Fruit fly (Drosophila melanogaster) whole organism, pupa: ENCODE results near the gene CG13694.

Experiments
- CG10348 ChIP-seq: fragments of 200-800 bp; sonication (Bioruptor generic); IDR thresholded peaks from 2 replicates; pipeline ENCODE4 v1.3.6; 2022; ENCODE audit warnings: missing biosample characterization, missing genetic modification characterization
- CG12605 ChIP-seq: fragments of 200-800 bp; sonication (Bioruptor generic); IDR thresholded peaks from 2 replicates; pipeline ENCODE4 v1.3.6; 2022; ENCODE audit warnings: missing biosample characterization, missing genetic modification characterization
- CG13204 ChIP-seq: fragments of 200-800 bp; sonication (Bioruptor generic); optimal IDR thresholded peaks from 2 replicates; lab custom pipeline; 2018; ENCODE audit warnings: missing biosample characterization, mild to moderate bottlenecking, missing genetic modification characterization, moderate library complexity
- CG14655 ChIP-seq: fragments of 200-800 bp; sonication (Bioruptor generic); optimal IDR thresholded peaks from 3 replicates; lab custom pipeline; 2017; ENCODE audit warnings: mild to moderate bottlenecking, missing biosample characterization, missing genetic modification reagents, missing genetic modification characterization
- CG15710 ChIP-seq: fragments of 200-800 bp; sonication (Bioruptor generic); optimal IDR thresholded peaks from 2 replicates; lab custom pipeline; 2018; ENCODE audit warnings: missing biosample characterization, mild to moderate bottlenecking, missing genetic modification characterization, moderate library complexity
- CG17806 ChIP-seq: fragments of 200-800 bp; sonication (Bioruptor generic); optimal IDR thresholded peaks from 2 replicates; lab custom pipeline; 2018; ENCODE audit warnings: missing biosample characterization, mild to moderate bottlenecking, missing genetic modification characterization, moderate library complexity
- CG32121 ChIP-seq: fragments of 200-800 bp; sonication (Bioruptor generic); IDR thresholded peaks from 2 replicates; pipeline ENCODE4 v1.3.6; 2022; ENCODE audit warnings: missing biosample characterization, missing genetic modification characterization
- CG34367 ChIP-seq: fragments of 200-800 bp; sonication (Bioruptor generic); optimal IDR thresholded peaks from 2 replicates; lab custom pipeline; 2018; ENCODE audit warnings: missing biosample characterization, mild to moderate bottlenecking, missing genetic modification characterization
- CG4496 ChIP-seq: fragments of 200-800 bp; sonication (Bioruptor generic); IDR thresholded peaks from 3 replicates; pipeline ENCODE4 v1.3.6; 2022; ENCODE audit warnings: missing biosample characterization, missing genetic modification characterization
- CG8159 ChIP-seq: fragments of 200-800 bp; sonication (Bioruptor generic); optimal IDR thresholded peaks from 3 replicates; lab custom pipeline; 2018; ENCODE audit warnings: missing biosample characterization, mild to moderate bottlenecking, missing genetic modification characterization, moderate library complexity
- CG8301 ChIP-seq: fragments of 200-800 bp; sonication (Bioruptor generic); optimal IDR thresholded peaks from 2 replicates; lab custom pipeline; 2018; ENCODE audit warnings: missing biosample characterization, mild to moderate bottlenecking, missing genetic modification characterization
- CG9948 ChIP-seq: fragments of 200-800 bp; sonication (Bioruptor generic); optimal IDR thresholded peaks from 2 replicates; lab custom pipeline; 2018; ENCODE audit warnings: missing biosample characterization, mild to moderate bottlenecking, missing genetic modification characterization, moderate library complexity
- D1 ChIP-seq: fragments of 200-800 bp; sonication (Bioruptor generic); optimal IDR thresholded peaks from 2 replicates; lab custom pipeline; 2018; ENCODE audit warnings: missing biosample characterization, mild to moderate bottlenecking, missing genetic modification characterization, moderate library complexity
- EcR ChIP-seq: fragments of 200-800 bp; sonication (Bioruptor generic); optimal IDR thresholded peaks from 3 replicates; lab custom pipeline; 2019; ENCODE audit warnings: missing biosample characterization, missing genetic modification characterization, mild to moderate bottlenecking, moderate library complexity, missing genetic modification reagents
- Ets98B ChIP-seq: fragments of 200-800 bp; sonication (Bioruptor generic); IDR thresholded peaks from 2 replicates; pipeline ENCODE4 v1.3.6; 2022; ENCODE audit warnings: missing biosample characterization, missing genetic modification characterization
- Pif1A ChIP-seq: fragments of 200-800 bp; sonication (Bioruptor generic); optimal IDR thresholded peaks from 3 replicates; lab custom pipeline; 2016; ENCODE audit warnings: missing biosample characterization, missing genetic modification characterization
- Pif1B ChIP-seq: fragments of 200-800 bp; sonication (Bioruptor generic); optimal IDR thresholded peaks from 3 replicates; lab custom pipeline; 2016; ENCODE audit warnings: missing biosample characterization, missing genetic modification characterization
- Snoo ChIP-seq: fragments of 200-800 bp; sonication (Bioruptor generic); optimal IDR thresholded peaks from 3 replicates; lab custom pipeline; 2017; ENCODE audit warnings: missing biosample characterization, mild to moderate bottlenecking, missing genetic modification characterization, inconsistent platforms
- fd96Ca ChIP-seq: fragments of 200-800 bp; sonication (Bioruptor generic); IDR thresholded peaks from 3 replicates; pipeline ENCODE4 v1.3.6; 2022; ENCODE audit warnings: missing biosample characterization, missing genetic modification characterization
- gl ChIP-seq: fragments of 200-800 bp; sonication (Bioruptor generic); optimal IDR thresholded peaks from 2 replicates; lab custom pipeline; 2018; ENCODE audit warnings: missing biosample characterization, mild to moderate bottlenecking, missing genetic modification characterization
- rn ChIP-seq: fragments of 200-800 bp; sonication (Bioruptor generic); IDR thresholded peaks from 2 replicates; pipeline ENCODE4 v1.3.6; 2022; ENCODE audit warnings: missing biosample characterization, missing genetic modification characterization

Gene CG13694

DNA sequence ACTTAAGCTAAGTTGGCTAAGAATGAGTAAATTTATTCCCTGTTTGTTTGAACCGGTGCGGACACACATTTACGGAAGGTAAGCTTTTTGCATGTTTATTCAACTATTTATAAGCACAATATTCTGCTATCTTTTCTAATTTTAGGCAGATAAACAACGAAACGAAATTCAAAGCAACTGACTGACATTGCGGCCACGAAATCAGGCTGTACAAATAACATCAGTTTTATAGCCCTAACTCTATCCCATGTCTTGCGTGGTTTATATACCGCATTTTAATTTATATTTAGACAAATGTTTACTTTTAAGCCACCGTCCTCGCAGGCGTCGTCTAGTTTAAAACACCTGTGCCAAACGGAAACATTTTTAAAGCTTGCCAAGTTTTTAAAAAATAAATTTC, 31.2 kb downstream of the CG13694 start:
- TF ChIP-seq Pif1A (GFP tag; lab: Kevin White, UChicago) (no peak), Snoo (tag; lab: Kevin White, UChicago) (no peak), CG13204 (no peak), CG32121 (GFP tag; lab: Robert Waterston, UW) (no peak), D1 (tag; lab: Kevin White, UChicago) (no peak), Pif1B (GFP tag; lab: Kevin White, UChicago) (no peak), CG9948 (tag; lab: Kevin White, UChicago) (no peak), EcR (GFP tag; lab: Kevin White, UChicago) (no peak), CG8159 (tag; lab: Kevin White, UChicago) (no peak), CG15710 (tag; lab: Kevin White, UChicago) (no peak), CG12605 (GFP tag; lab: Robert Waterston, UW) (no peak), CG34367 (tag; lab: Kevin White, UChicago) (no peak), CG8301 (tag; lab: Kevin White, UChicago) (no peak), CG4496 (GFP tag; lab: Robert Waterston, UW) (no peak), gl (tag; lab: Kevin White, UChicago) (no peak), Ets98B (no peak), CG17806 (tag; lab: Kevin White, UChicago) (no peak), fd96Ca (no peak), CG14655 (no peak)
- TF ChIP-seq, all 21 proteins: peak for 0

DNA sequence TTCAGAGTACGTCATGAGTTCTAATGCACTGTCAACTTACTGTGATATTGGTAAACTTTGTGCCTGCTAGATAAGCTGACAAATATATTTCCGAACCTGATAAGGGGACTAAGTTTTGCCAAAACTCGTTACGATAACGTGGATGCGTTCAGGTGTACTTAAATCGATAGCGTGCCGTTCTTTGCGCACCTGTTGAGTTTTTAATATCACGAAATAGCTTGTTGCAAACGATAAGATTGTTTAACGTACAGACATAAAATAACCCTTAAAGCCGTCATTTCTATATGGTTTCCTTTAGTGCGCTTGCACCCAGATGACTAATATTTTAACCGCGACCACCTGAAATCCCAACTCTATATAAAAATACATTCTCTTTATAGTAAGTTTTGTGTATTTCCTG, 34.2 kb downstream of the CG13694 start:
- TF ChIP-seq CG17806 (tag; lab: Kevin White, UChicago) (no peak), CG9948 (tag; lab: Kevin White, UChicago) (no peak), D1 (tag; lab: Kevin White, UChicago) (no peak), CG10348 (GFP tag; lab: Robert Waterston, UW) (no peak), CG32121 (GFP tag; lab: Robert Waterston, UW) (no peak), Pif1A (GFP tag; lab: Kevin White, UChicago) (no peak)
- TF ChIP-seq, all 21 proteins: peak for 0

DNA sequence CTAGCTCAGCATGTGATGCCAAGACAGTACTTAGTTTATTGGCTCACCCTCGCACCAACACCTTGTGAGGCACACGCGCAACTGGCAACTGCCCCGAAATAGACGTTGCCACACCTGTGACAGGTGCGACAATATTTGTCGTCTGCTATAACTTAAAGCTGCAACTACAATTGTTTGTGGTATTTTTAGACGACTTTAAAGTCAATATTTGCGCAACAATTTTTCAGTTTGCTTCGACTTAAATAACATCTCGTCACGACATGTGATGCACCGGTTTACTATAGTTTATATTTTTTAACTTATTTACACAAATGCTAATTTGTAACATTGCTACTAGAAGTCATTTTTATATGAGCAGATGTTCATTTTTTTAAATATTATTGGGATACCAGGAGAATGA, 35.1 kb downstream of the CG13694 start:
- TF ChIP-seq CG34367 (tag; lab: Kevin White, UChicago) (no peak), CG17806 (tag; lab: Kevin White, UChicago) (no peak), CG9948 (tag; lab: Kevin White, UChicago) (no peak), CG4496 (GFP tag; lab: Robert Waterston, UW) (no peak), Pif1B (GFP tag; lab: Kevin White, UChicago) (no peak)

DNA sequence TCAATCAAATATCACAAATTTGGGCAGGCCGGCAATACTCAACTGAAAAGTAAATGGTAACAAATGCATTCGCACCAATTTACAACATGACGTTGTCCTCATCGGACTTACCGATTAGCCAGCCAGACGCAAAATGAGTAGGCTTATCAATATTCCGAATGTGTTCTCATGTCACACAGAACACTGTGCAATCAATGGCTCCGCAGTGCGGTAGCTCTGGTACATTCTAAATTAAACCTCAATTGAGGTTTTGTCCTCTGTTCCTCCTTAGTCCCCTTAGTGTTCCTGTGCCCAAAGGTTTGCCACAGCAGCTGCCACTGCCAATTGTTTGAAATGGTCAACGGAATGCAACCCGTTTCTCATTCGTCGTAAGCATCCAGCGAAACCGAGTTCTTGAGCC, 37.5 kb downstream of the CG13694 start:
- TF ChIP-seq CG8159 (tag; lab: Kevin White, UChicago) (no peak), CG15710 (tag; lab: Kevin White, UChicago) (no peak), CG10348 (GFP tag; lab: Robert Waterston, UW) (no peak), CG9948 (tag; lab: Kevin White, UChicago) (no peak), CG34367 (tag; lab: Kevin White, UChicago) (no peak), gl (tag; lab: Kevin White, UChicago) (no peak), fd96Ca (no peak), CG4496 (GFP tag; lab: Robert Waterston, UW) (no peak), CG17806 (tag; lab: Kevin White, UChicago) (no peak), CG13204 (no peak), EcR (GFP tag; lab: Kevin White, UChicago) (no peak), rn (GFP tag; lab: Robert Waterston, UW) (no peak), Ets98B (no peak), D1 (tag; lab: Kevin White, UChicago) (no peak), CG12605 (GFP tag; lab: Robert Waterston, UW) (no peak), CG8301 (tag; lab: Kevin White, UChicago) (no peak), CG14655 (no peak), Pif1B (GFP tag; lab: Kevin White, UChicago) (no peak), Snoo (tag; lab: Kevin White, UChicago) (no peak)

DNA sequence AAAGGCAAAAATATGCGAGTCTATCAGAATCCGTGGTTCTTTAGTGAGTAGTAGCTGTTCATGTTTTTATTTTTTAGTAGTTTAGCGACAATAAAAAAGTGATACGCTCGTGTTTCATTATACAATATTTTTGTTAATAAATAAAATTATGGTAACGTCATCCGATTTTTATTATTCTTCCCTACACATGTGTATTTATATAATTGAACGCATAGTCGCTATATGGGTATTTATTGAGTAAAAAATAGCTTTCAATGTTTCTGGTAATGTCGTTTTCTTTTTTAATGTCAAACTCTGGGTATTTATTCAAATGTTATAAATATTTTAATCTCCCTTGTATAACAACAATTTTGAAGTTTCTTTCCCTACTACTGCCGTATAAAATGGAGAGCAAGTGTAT, 40.2 kb downstream of the CG13694 start, which contains the start of gene CG11374:
Gene CG11374, plus strand, starts transcription at position 301 of the 400 bp plus-strand sequence.
- TF ChIP-seq CG17806 (tag; lab: Kevin White, UChicago) (no peak), CG4496 (GFP tag; lab: Robert Waterston, UW) (no peak), CG12605 (GFP tag; lab: Robert Waterston, UW) (no peak), CG8301 (tag; lab: Kevin White, UChicago) (no peak), EcR (GFP tag; lab: Kevin White, UChicago) (no peak), CG8159 (tag; lab: Kevin White, UChicago) (no peak), Snoo (tag; lab: Kevin White, UChicago) (no peak), CG9948 (tag; lab: Kevin White, UChicago) (no peak), CG13204 (no peak)

DNA sequence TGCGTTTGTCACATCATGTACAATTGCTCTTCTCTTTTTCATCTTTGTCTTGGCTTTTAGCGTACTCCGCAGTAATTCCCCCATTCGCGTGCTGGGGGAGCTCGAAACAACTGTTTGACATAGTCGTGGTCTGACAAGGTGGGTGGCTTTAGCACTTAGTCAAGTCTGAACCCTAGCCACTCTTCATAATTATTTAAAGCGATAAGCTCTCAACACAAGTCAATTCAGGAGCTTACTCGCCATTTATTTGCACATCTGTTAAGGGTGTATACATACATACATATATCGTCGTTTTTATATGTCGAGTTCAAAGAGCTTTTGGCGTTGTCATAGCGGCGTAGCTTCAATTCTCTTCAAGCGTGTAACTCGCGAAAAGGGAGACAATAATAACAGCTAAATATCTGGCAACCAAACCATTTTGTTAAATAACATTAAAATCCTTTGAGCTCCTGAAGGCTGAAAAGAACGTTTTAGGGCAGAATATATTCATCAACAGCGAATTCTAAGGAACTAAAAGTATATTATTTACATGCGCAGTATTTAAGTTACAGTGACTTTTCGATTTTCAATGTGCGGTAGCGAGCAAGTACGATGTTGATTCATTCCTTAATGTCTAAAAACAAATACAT, 42.4 kb downstream of the CG13694 start:
- peak; percentile 31 for TF ChIP-seq EcR (GFP tag; lab: Kevin White, UChicago)
- no peak for TF ChIP-seq CG4496 (GFP tag; lab: Robert Waterston, UW)
